Fruit fly (Drosophila melanogaster) whole organism, prepupa: ENCODE results near the gene Gr39a.

ENCODE experiments used
- Blimp-1 ChIP-seq: fragments of 200-800 bp; sonication (Bioruptor generic); optimal IDR thresholded peaks from 3 replicates; lab custom pipeline; 2017; ENCODE audit warnings: missing biosample characterization, missing genetic modification characterization, mild to moderate bottlenecking, moderate library complexity, missing genetic modification reagents
- CG10631 ChIP-seq: fragments of 200-800 bp; sonication (Bioruptor generic); optimal IDR thresholded peaks from 2 replicates; lab custom pipeline; 2016; ENCODE audit warnings: missing biosample characterization, missing genetic modification characterization
- CG10669 ChIP-seq: fragments of 200-800 bp; sonication (Bioruptor generic); optimal IDR thresholded peaks from 3 replicates; lab custom pipeline; 2018; ENCODE audit warnings: missing biosample characterization, mild to moderate bottlenecking, missing genetic modification characterization, moderate library complexity
- CG11294 ChIP-seq: fragments of 200-800 bp; sonication (Bioruptor generic); IDR thresholded peaks from 2 replicates; pipeline ENCODE4 v1.3.6; 2022; ENCODE audit warnings: missing biosample characterization, missing genetic modification characterization
- CG11762 ChIP-seq: fragments of 200-800 bp; sonication (Bioruptor generic); optimal IDR thresholded peaks from 3 replicates; lab custom pipeline; 2016; ENCODE audit warnings: missing biosample characterization, missing genetic modification characterization; ENCODE audit not compliant: insufficient read depth
- CG11902 ChIP-seq: fragments of 200-800 bp; sonication (Bioruptor generic); optimal IDR thresholded peaks from 3 replicates; lab custom pipeline; 2016; ENCODE audit warnings: missing biosample characterization, missing genetic modification characterization
- CG15336 ChIP-seq: fragments of 200-800 bp; sonication (Bioruptor generic); IDR thresholded peaks from 2 replicates; pipeline ENCODE4 v1.3.6; 2022; ENCODE audit warnings: missing biosample characterization, missing genetic modification characterization
- CG1621 ChIP-seq: fragments of 200-800 bp; sonication (Bioruptor generic); optimal IDR thresholded peaks from 3 replicates; lab custom pipeline; 2018; ENCODE audit warnings: missing biosample characterization, mild to moderate bottlenecking, missing genetic modification characterization
- CG16779 ChIP-seq: fragments of 200-800 bp; sonication (Bioruptor generic); optimal IDR thresholded peaks from 3 replicates; lab custom pipeline; 2017; ENCODE audit warnings: missing biosample characterization, mild to moderate bottlenecking, missing genetic modification characterization
- CG3032 ChIP-seq: fragments of 200-800 bp; optimal IDR thresholded peaks from 2 replicates; lab custom pipeline; 2019; ENCODE audit warnings: missing biosample characterization, mild to moderate bottlenecking, missing genetic modification characterization, moderate library complexity
- CG31627 ChIP-seq: fragments of 200-800 bp; sonication (Bioruptor generic); optimal IDR thresholded peaks from 3 replicates; lab custom pipeline; 2016; ENCODE audit warnings: missing biosample characterization, missing genetic modification characterization
- CG32006 ChIP-seq: fragments of 200-800 bp; sonication (Bioruptor generic); optimal IDR thresholded peaks from 3 replicates; lab custom pipeline; 2017; ENCODE audit warnings: missing biosample characterization, mild to moderate bottlenecking, missing genetic modification characterization
- CG34406 ChIP-seq: fragments of 200-800 bp; sonication (Bioruptor generic); optimal IDR thresholded peaks from 3 replicates; lab custom pipeline; 2016; ENCODE audit warnings: missing biosample characterization, missing genetic modification characterization
- CG6276 ChIP-seq: fragments of 200-800 bp; sonication (Bioruptor generic); optimal IDR thresholded peaks from 2 replicates; lab custom pipeline; 2017; ENCODE audit warnings: missing biosample characterization, mild to moderate bottlenecking, missing genetic modification characterization
- CG6792 ChIP-seq: fragments of 200-800 bp; sonication (Bioruptor generic); optimal IDR thresholded peaks from 3 replicates; lab custom pipeline; 2016; ENCODE audit warnings: missing biosample characterization, missing genetic modification characterization
- CG6808 ChIP-seq: fragments of 200-800 bp; sonication (Bioruptor generic); optimal IDR thresholded peaks from 3 replicates; lab custom pipeline; 2017; ENCODE audit warnings: missing biosample characterization, missing genetic modification characterization, mild to moderate bottlenecking, moderate library complexity, missing genetic modification reagents
- CG6854 ChIP-seq: fragments of 200-800 bp; sonication (Bioruptor generic); optimal IDR thresholded peaks from 2 replicates; lab custom pipeline; 2017; ENCODE audit warnings: missing biosample characterization, mild to moderate bottlenecking, missing genetic modification characterization
- CG7368 ChIP-seq: fragments of 200-800 bp; sonication (Bioruptor generic); optimal IDR thresholded peaks from 3 replicates; lab custom pipeline; 2016; ENCODE audit warnings: missing biosample characterization, missing genetic modification characterization
- CG8119 ChIP-seq: fragments of 200-800 bp; sonication (Bioruptor generic); IDR thresholded peaks from 3 replicates; pipeline ENCODE4 v1.3.6; 2022; ENCODE audit warnings: missing biosample characterization, missing genetic modification characterization
- CG8319 ChIP-seq: fragments of 200-800 bp; sonication (Bioruptor generic); optimal IDR thresholded peaks from 3 replicates; lab custom pipeline; 2016; ENCODE audit warnings: missing biosample characterization, missing genetic modification characterization
- CG8632 ChIP-seq: fragments of 200-800 bp; sonication (Bioruptor generic); optimal IDR thresholded peaks from 3 replicates; lab custom pipeline; 2016; ENCODE audit warnings: missing biosample characterization, missing genetic modification characterization
- CG9139 ChIP-seq: fragments of 200-800 bp; sonication (Bioruptor generic); optimal IDR thresholded peaks from 3 replicates; lab custom pipeline; 2017; ENCODE audit warnings: missing biosample characterization, mild to moderate bottlenecking, missing genetic modification characterization
- Eip75B ChIP-seq: fragments of 200-800 bp; sonication (Bioruptor generic); optimal IDR thresholded peaks from 3 replicates; lab custom pipeline; 2016; ENCODE audit warnings: missing biosample characterization, missing genetic modification characterization
- Eip78C ChIP-seq: fragments of 200-800 bp; sonication (Bioruptor generic); peaks from one replicate; lab custom pipeline; 2016; ENCODE audit warnings: missing biosample characterization, missing genetic modification characterization
- Eip93F ChIP-seq: fragments of 200-800 bp; sonication (Bioruptor generic); optimal IDR thresholded peaks from 2 replicates; lab custom pipeline; 2016; ENCODE audit warnings: missing biosample characterization, mild to moderate bottlenecking, missing genetic modification characterization
- Ets21C ChIP-seq: fragments of 200-800 bp; sonication (Bioruptor generic); optimal IDR thresholded peaks from 3 replicates; lab custom pipeline; 2016; ENCODE audit warnings: missing biosample characterization, missing genetic modification characterization
- Ets96B ChIP-seq: fragments of 200-800 bp; optimal IDR thresholded peaks from 2 replicates; lab custom pipeline; 2019; ENCODE audit warnings: missing biosample characterization, mild to moderate bottlenecking, missing genetic modification characterization, moderate library complexity
- Gug ChIP-seq: fragments of 200-800 bp; sonication (Bioruptor generic); IDR thresholded peaks from 2 replicates; pipeline ENCODE4 v1.3.6; 2022; ENCODE audit warnings: missing biosample characterization, missing genetic modification characterization
- Hr38 ChIP-seq: sonication (Bioruptor generic); optimal IDR thresholded peaks from 2 replicates; lab custom pipeline; 2016; ENCODE audit warnings: missing biosample characterization, missing genetic modification characterization
- Lpt ChIP-seq: fragments of 200-800 bp; sonication (Bioruptor generic); optimal IDR thresholded peaks from 3 replicates; lab custom pipeline; 2016; ENCODE audit warnings: missing biosample characterization, missing genetic modification characterization
- Met ChIP-seq: fragments of 200-800 bp; sonication (Bioruptor generic); optimal IDR thresholded peaks from 3 replicates; lab custom pipeline; 2016; ENCODE audit warnings: missing biosample characterization, missing genetic modification characterization
- OdsH ChIP-seq: fragments of 200-800 bp; sonication (Bioruptor generic); optimal IDR thresholded peaks from 3 replicates; lab custom pipeline; 2016; ENCODE audit warnings: missing biosample characterization, missing genetic modification characterization
- Smox ChIP-seq: fragments of 200-800 bp; sonication (Bioruptor generic); optimal IDR thresholded peaks from 3 replicates; lab custom pipeline; 2016; ENCODE audit warnings: missing biosample characterization, missing genetic modification characterization
- Sox102F ChIP-seq: fragments of 200-800 bp; sonication (Bioruptor generic); optimal IDR thresholded peaks from 2 replicates; lab custom pipeline; 2016; ENCODE audit warnings: missing biosample characterization, mild to moderate bottlenecking, missing genetic modification characterization
- Sox14 ChIP-seq: fragments of 200-800 bp; sonication (Bioruptor generic); optimal IDR thresholded peaks from 3 replicates; lab custom pipeline; 2016; ENCODE audit warnings: missing biosample characterization, missing genetic modification characterization
- Sox15 ChIP-seq: fragments of 200-800 bp; sonication (Bioruptor generic); optimal IDR thresholded peaks from 3 replicates; lab custom pipeline; 2016; ENCODE audit warnings: missing biosample characterization, missing genetic modification characterization
- achi ChIP-seq: fragments of 200-800 bp; sonication (Bioruptor generic); optimal IDR thresholded peaks from 3 replicates; lab custom pipeline; 2016; ENCODE audit warnings: missing biosample characterization, missing genetic modification characterization
- acj6 ChIP-seq: fragments of 200-800 bp; sonication (Bioruptor generic); optimal IDR thresholded peaks from 3 replicates; lab custom pipeline; 2016; ENCODE audit warnings: missing biosample characterization, missing genetic modification characterization
- cyc ChIP-seq: fragments of 200-800 bp; sonication (Bioruptor generic); optimal IDR thresholded peaks from 3 replicates; lab custom pipeline; 2016; ENCODE audit warnings: missing biosample characterization, missing genetic modification characterization
- dac ChIP-seq: fragments of 200-800 bp; sonication (Bioruptor generic); optimal IDR thresholded peaks from 2 replicates; lab custom pipeline; 2017; ENCODE audit warnings: missing biosample characterization, mild to moderate bottlenecking, missing genetic modification characterization
- dsx ChIP-seq: fragments of 200-800 bp; optimal IDR thresholded peaks from 3 replicates; lab custom pipeline; 2019; ENCODE audit warnings: missing biosample characterization, mild to moderate bottlenecking, missing genetic modification characterization, moderate library complexity; ENCODE audit not compliant: poor library complexity, severe bottlenecking
- fd59A ChIP-seq: fragments of 200-800 bp; sonication (Bioruptor generic); optimal IDR thresholded peaks from 2 replicates; lab custom pipeline; 2017; ENCODE audit warnings: missing biosample characterization, mild to moderate bottlenecking, missing genetic modification characterization, missing genetic modification reagents
- fd85E ChIP-seq: fragments of 200-800 bp; sonication (Bioruptor generic); optimal IDR thresholded peaks from 3 replicates; lab custom pipeline; 2016; ENCODE audit warnings: missing biosample characterization, missing genetic modification characterization
- fkh ChIP-seq: fragments of 200-800 bp; sonication (Bioruptor generic); optimal IDR thresholded peaks from 3 replicates; lab custom pipeline; 2017; ENCODE audit warnings: missing biosample characterization, mild to moderate bottlenecking, missing genetic modification characterization, moderate library complexity
- net ChIP-seq: fragments of 200-800 bp; sonication (Bioruptor generic); optimal IDR thresholded peaks from 3 replicates; lab custom pipeline; 2016; ENCODE audit warnings: missing biosample characterization, missing genetic modification characterization
- pdm3 ChIP-seq: fragments of 200-800 bp; sonication (Bioruptor generic); optimal IDR thresholded peaks from 3 replicates; lab custom pipeline; 2016; ENCODE audit warnings: missing biosample characterization, missing genetic modification characterization
- salr ChIP-seq, 2 experiments: fragments of 200-800 bp; sonication (Bioruptor generic); optimal IDR thresholded peaks; 3 replicates each; lab custom pipeline; 2016 to 2018; ENCODE audit warnings: missing biosample characterization in 2 of 2, missing genetic modification characterization in 2 of 2, mild to moderate bottlenecking in 1 of 2
- spab ChIP-seq: fragments of 200-800 bp; sonication (Bioruptor generic); optimal IDR thresholded peaks from 2 replicates; lab custom pipeline; 2017; ENCODE audit warnings: missing biosample characterization, mild to moderate bottlenecking, missing genetic modification characterization, missing genetic modification reagents
- ss ChIP-seq, 2 experiments: fragments of 200-800 bp; sonication (Bioruptor generic); optimal IDR thresholded peaks; 2 replicates in 1 of 2; 3 replicates in 1 of 2; lab custom pipeline; 2017 to 2018; ENCODE audit warnings: mild to moderate bottlenecking in 2 of 2, missing biosample characterization in 2 of 2, missing genetic modification characterization in 2 of 2, moderate library complexity in 1 of 2
- topi ChIP-seq: fragments of 200-800 bp; sonication (Bioruptor generic); optimal IDR thresholded peaks from 3 replicates; lab custom pipeline; 2016; ENCODE audit warnings: missing biosample characterization, missing genetic modification characterization
- vri ChIP-seq: fragments of 200-800 bp; sonication (Bioruptor generic); optimal IDR thresholded peaks from 3 replicates; lab custom pipeline; 2016; ENCODE audit warnings: missing biosample characterization, mild to moderate bottlenecking, missing genetic modification characterization

Gene Gr39a

DNA sequence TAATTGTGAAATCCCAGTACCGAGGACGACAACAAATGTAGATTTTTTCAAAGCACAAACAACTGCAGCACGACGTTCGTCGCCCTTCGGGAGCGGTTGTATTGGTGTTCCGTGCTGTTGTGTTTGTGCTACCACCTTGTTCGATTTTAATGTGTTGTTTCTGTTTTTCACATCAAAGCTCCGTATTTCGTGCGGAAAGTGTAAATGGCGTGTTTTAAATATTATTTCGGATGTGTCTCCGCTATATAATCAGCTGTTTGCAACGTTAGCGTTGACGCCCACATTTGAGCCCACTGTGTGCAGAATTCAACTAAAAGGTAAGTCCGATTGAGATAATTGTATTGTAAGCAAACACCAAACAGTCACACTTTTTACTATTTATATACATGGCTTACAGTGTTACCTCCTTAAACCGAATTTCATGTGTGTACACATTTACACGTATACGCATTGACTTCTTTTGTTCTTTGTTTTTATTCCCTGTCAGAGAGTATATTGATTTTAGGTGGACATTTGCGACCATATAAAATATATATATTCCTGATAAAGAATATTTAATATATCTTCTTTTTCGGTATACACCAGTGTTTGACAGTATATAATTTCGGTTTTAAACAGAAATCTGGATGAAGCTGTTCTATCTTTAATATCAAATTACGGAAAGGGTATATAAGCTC, 26.9 kb upstream of the Gr39a start:
- TF ChIP-seq CG6854 (GFP tag; lab: Kevin White, UChicago), result no peak
- peak; percentile 28 for TF ChIP-seq vri (GFP tag; lab: Kevin White, UChicago)
- TF ChIP-seq topi (GFP tag; lab: Kevin White, UChicago), result peak; percentile 38
- TF ChIP-seq Eip75B (GFP tag; lab: Kevin White, UChicago), result peak; percentile 0
- TF ChIP-seq fd85E, result no peak
- TF ChIP-seq spab (GFP tag; lab: Kevin White, UChicago), result no peak
- peak; percentile 60 for TF ChIP-seq fkh (GFP tag; lab: Kevin White, UChicago)
- TF ChIP-seq pdm3 (GFP tag; lab: Kevin White, UChicago), result peak; percentile 26
- peak; percentile 21 for TF ChIP-seq CG31627 (GFP tag; lab: Kevin White, UChicago)
- TF ChIP-seq CG9139 (GFP tag; lab: Kevin White, UChicago), result no peak
- TF ChIP-seq Lpt (GFP tag; lab: Kevin White, UChicago), result no peak
- peak; percentile 27 for TF ChIP-seq acj6
- TF ChIP-seq CG6276 (GFP tag; lab: Kevin White, UChicago), result no peak
- no peak for TF ChIP-seq Hr38 (GFP tag; lab: Kevin White, UChicago)
- peak; percentile 21 for TF ChIP-seq Sox14 (GFP tag; lab: Kevin White, UChicago)
- TF ChIP-seq CG1621 (tag; lab: Kevin White, UChicago), result no peak
- TF ChIP-seq achi (GFP tag; lab: Kevin White, UChicago), result peak; percentile 43
- peak; percentile 40 for TF ChIP-seq CG6792
- TF ChIP-seq CG8119 (GFP tag; lab: Robert Waterston, UW), result no peak; the same call in 2 of the 3 replicates
- no peak for TF ChIP-seq CG6808
- TF ChIP-seq Sox15 (GFP tag; lab: Kevin White, UChicago), result no peak
- peak; percentile 42; the same call in 1 of the 2 replicates for TF ChIP-seq CG15336 (GFP tag; lab: Robert Waterston, UW)
- no peak for TF ChIP-seq CG7368
- TF ChIP-seq CG16779 (tag; lab: Kevin White, UChicago), result no peak
- no peak for TF ChIP-seq Eip93F (GFP tag; lab: Kevin White, UChicago)
- TF ChIP-seq dac (GFP tag; lab: Kevin White, UChicago), result no peak
- no peak for TF ChIP-seq cyc
- TF ChIP-seq CG8632 (GFP tag; lab: Kevin White, UChicago), result peak; percentile 30
- peak; percentile 35 for TF ChIP-seq CG34406 (GFP tag; lab: Kevin White, UChicago)
- TF ChIP-seq CG11902 (GFP tag; lab: Kevin White, UChicago), result no peak
- peak; percentile 56 for TF ChIP-seq Sox102F (GFP tag; lab: Kevin White, UChicago)
- TF ChIP-seq OdsH (GFP tag; lab: Kevin White, UChicago), result peak; percentile 51
- TF ChIP-seq CG11294 (GFP tag; lab: Robert Waterston, UW), result no peak
- no peak for TF ChIP-seq dsx
- TF ChIP-seq CG11762 (GFP tag; lab: Kevin White, UChicago), result no peak
- no peak for TF ChIP-seq CG32006 (GFP tag; lab: Kevin White, UChicago)
- peak; percentile 25 for TF ChIP-seq Ets96B (tag; lab: Kevin White, UChicago)
- no peak for TF ChIP-seq Blimp-1
- TF ChIP-seq Met, result peak; percentile 16
- TF ChIP-seq Ets21C (GFP tag; lab: Kevin White, UChicago), result no peak
- peak; percentile 23 for TF ChIP-seq CG3032 (tag; lab: Kevin White, UChicago)
- TF ChIP-seq ss (GFP tag; optimal IDR thresholded peaks at IDR 0.05; lab: Kevin White, UChicago), result no peak
- TF ChIP-seq CG10669, result no peak
- no peak for TF ChIP-seq CG8319 (GFP tag; lab: Kevin White, UChicago)
- peak in 1 of 2 experiments; percentile 17 for TF ChIP-seq salr (GFP tag; optimal IDR thresholded peaks at IDR 0.05; lab: Kevin White, UChicago)
- peak; percentile 78 for TF ChIP-seq Eip78C (GFP tag; lab: Kevin White, UChicago)
- TF ChIP-seq Smox, result peak; percentile 20
- no peak for TF ChIP-seq fd59A (GFP tag; lab: Kevin White, UChicago)
- TF ChIP-seq CG10631 (GFP tag; lab: Kevin White, UChicago), result peak; percentile 64
- TF ChIP-seq Gug (GFP tag; lab: Robert Waterston, UW), result no peak
- no peak for TF ChIP-seq net
